4 fruit fly cellular contexts compared by ENCODE assay signal in genomic region chr2L:6513948-6514347, dm6.
TF ChIP-seq lines count a peak whose summit lies in the region.

No protein-coding gene starts in this region.

- no peak for TF ChIP-seq CTCF in whole organism, embryonic (GFP tag; optimal IDR thresholded peaks at IDR 0.05; lab: Kevin White, UChicago)

TF ChIP-seq in whole organism, adult, 20 proteins besides CTCF, POLR2A, EP300 and RAD21:
- TF ChIP-seq CG1620 (GFP tag; optimal IDR thresholded peaks at IDR 0.05; lab: Kevin White, UChicago) (no peak), CG7101 (tag; optimal IDR thresholded peaks at IDR 0.05; lab: Kevin White, UChicago) (no peak), CG12768 (GFP tag; optimal IDR thresholded peaks at IDR 0.05; lab: Kevin White, UChicago) (peak; percentile 51), ovo (GFP tag; optimal IDR thresholded peaks at IDR 0.05; lab: Kevin White, UChicago) (no peak), Crg-1 (GFP tag; optimal IDR thresholded peaks at IDR 0.05; lab: Kevin White, UChicago) (no peak), CG11617 (GFP tag; optimal IDR thresholded peaks at IDR 0.05; lab: Kevin White, UChicago) (no peak)

TF ChIP-seq in whole organism, embryonic, 481 proteins besides CTCF, POLR2A, EP300 and RAD21:
- TF ChIP-seq CG11696 (GFP tag; IDR thresholded peaks at IDR 0.05; lab: Robert Waterston, UW) (0 out of 2 replicates have a peak, but pooled peaks have one; percentile 36), slbo (GFP tag; IDR thresholded peaks at IDR 0.05; lab: Robert Waterston, UW) (0 out of 2 replicates have a peak, but pooled peaks have one; percentile 5), CG16813 (GFP tag; IDR thresholded peaks at IDR 0.05; lab: Robert Waterston, UW; ENCODE audit: partially characterized antibody) (no peak), crol (GFP tag; IDR thresholded peaks at IDR 0.05; lab: Robert Waterston, UW) (peak; percentile 26; the same call in 1 of the 2 replicates), Drgx (GFP tag; IDR thresholded peaks at IDR 0.05; lab: Robert Waterston, UW) (peak; percentile 26; the same call in 1 of the 2 replicates)

TF ChIP-seq in whole organism, prepupa, 60 proteins besides CTCF, POLR2A, EP300 and RAD21:
- TF ChIP-seq CG16779 (tag; optimal IDR thresholded peaks at IDR 0.05; lab: Kevin White, UChicago) (no peak), dsx (GFP tag; optimal IDR thresholded peaks at IDR 0.05; lab: Kevin White, UChicago; ENCODE audit: poor library complexity, severe bottlenecking) (no peak), CG6163 (GFP tag; IDR thresholded peaks at IDR 0.05; lab: Robert Waterston, UW) (0 out of 3 replicates have a peak, but pooled peaks have one; percentile 43), CG8119 (GFP tag; IDR thresholded peaks at IDR 0.05; lab: Robert Waterston, UW) (0 out of 3 replicates have a peak, but pooled peaks have one; percentile 13), CG8319 (GFP tag; optimal IDR thresholded peaks at IDR 0.05; lab: Kevin White, UChicago) (no peak), Sox14 (GFP tag; optimal IDR thresholded peaks at IDR 0.05; lab: Kevin White, UChicago) (no peak), CG3919 (GFP tag; optimal IDR thresholded peaks at IDR 0.05; lab: Kevin White, UChicago) (no peak), esn (GFP tag; optimal IDR thresholded peaks at IDR 0.05; lab: Kevin White, UChicago) (no peak), fd85E (GFP tag; optimal IDR thresholded peaks at IDR 0.05; lab: Kevin White, UChicago) (no peak)

TF ChIP-seq in whole organism, pupa, 21 proteins besides CTCF, POLR2A, EP300 and RAD21:
- no peak for TF ChIP-seq CG13204 (GFP tag; optimal IDR thresholded peaks at IDR 0.05; lab: Kevin White, UChicago)
- TF ChIP-seq CG32121 (GFP tag; IDR thresholded peaks at IDR 0.05; lab: Robert Waterston, UW): peak; percentile 75
- TF ChIP-seq CG10348 (GFP tag; IDR thresholded peaks at IDR 0.05; lab: Robert Waterston, UW): no peak
- TF ChIP-seq CG4496 (GFP tag; IDR thresholded peaks at IDR 0.05; lab: Robert Waterston, UW): 0 out of 3 replicates have a peak, but pooled peaks have one; percentile 45
- peak; percentile 58 for TF ChIP-seq Ets98B (GFP tag; IDR thresholded peaks at IDR 0.05; lab: Robert Waterston, UW)
- TF ChIP-seq fd96Ca (GFP tag; IDR thresholded peaks at IDR 0.05; lab: Robert Waterston, UW): peak; percentile 68; the same call in 2 of the 3 replicates
